Worm (Caenorhabditis elegans) whole organism, L1 larva: ENCODE measurements around the gene fog-2.

Experiments
- ceh-8 ChIP-seq: fragments of 200-800 bp; sonication (Bioruptor generic); optimal IDR thresholded peaks from 2 replicates; lab custom pipeline; 2018; ENCODE audit warnings: mild to moderate bottlenecking, missing genetic modification characterization, moderate library complexity, missing compliant biosample characterization
- snpc-4 ChIP-seq: fragments of 150-350 bp; optimal IDR thresholded peaks from 2 replicates; lab custom pipeline; 2014; ENCODE audit warnings: missing biosample characterization, missing genetic modification characterization
- sox-4 ChIP-seq: sonication (generic microtip); optimal IDR thresholded peaks from 2 replicates; lab custom pipeline; 2016; ENCODE audit warnings: missing genetic modification characterization, missing compliant biosample characterization

- TF ChIP-seq sox-4 (no peak), snpc-4 (no peak), ceh-8 (GFP tag; lab: Kevin White, UChicago) (no peak)
Measured at ce11 chrV:20195451-20196036, 3.5 kb upstream of the fog-2 start, which contains the start of the genes srh-217 and Y113G7B.28.
